Worm (Caenorhabditis elegans): ENCODE results near the gene gstk-2.

gstk-2 gene

ce11 chrIV:7227072-7227471 lies 15.0 kb downstream of the gstk-2 start, which contains the start of gene R13A1.10:
Gene R13A1.10, minus strand, starts transcription at chrIV:7227172.
- TF ChIP-seq pqm-1 (tag; optimal IDR thresholded peaks at IDR 0.05) (no peak), zag-1 (tag; optimal IDR thresholded peaks at IDR 0.05) (no peak), ama-1 (optimal IDR thresholded peaks at IDR 0.05) (no peak), fkh-10 (GFP tag; optimal IDR thresholded peaks at IDR 0.05) (no peak), eor-1 (tag; optimal IDR thresholded peaks at IDR 0.05) (no peak), unc-62 (GFP tag; optimal IDR thresholded peaks at IDR 0.05) (no peak), skn-1 (tag; optimal IDR thresholded peaks at IDR 0.05) (no peak), elt-3 (tag; optimal IDR thresholded peaks at IDR 0.05) (no peak), nfya-1 (tag; optimal IDR thresholded peaks at IDR 0.05; ENCODE audit: insufficient read depth) (no peak), nhr-28 (tag; optimal IDR thresholded peaks at IDR 0.05) (no peak), elt-2 (tag; optimal IDR thresholded peaks at IDR 0.05) (no peak)

DNA sequence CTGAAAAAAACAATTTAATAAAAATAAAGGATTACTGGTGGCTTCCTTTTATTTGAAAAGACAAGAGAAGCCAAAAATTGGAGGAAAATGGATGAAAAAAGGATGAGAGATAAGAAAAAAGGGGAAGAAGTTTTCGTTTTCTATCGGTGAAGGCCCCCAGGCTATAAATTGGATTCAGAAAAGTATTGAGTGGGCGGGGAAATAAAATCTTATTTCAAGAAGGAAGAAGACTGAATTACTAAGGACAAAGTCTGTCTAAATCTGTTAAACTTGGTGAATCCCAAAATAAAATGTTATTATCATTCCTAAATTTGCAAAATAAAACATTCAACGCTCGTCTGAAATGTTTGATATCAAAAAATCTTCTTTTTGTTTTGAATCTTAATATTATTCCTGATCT lies 20.0 kb downstream of the gstk-2 start:
- TF ChIP-seq fkh-10 (GFP tag; optimal IDR thresholded peaks at IDR 0.05) (peak; percentile 18), nhr-23 (tag; optimal IDR thresholded peaks at IDR 0.05) (no peak)

DNA sequence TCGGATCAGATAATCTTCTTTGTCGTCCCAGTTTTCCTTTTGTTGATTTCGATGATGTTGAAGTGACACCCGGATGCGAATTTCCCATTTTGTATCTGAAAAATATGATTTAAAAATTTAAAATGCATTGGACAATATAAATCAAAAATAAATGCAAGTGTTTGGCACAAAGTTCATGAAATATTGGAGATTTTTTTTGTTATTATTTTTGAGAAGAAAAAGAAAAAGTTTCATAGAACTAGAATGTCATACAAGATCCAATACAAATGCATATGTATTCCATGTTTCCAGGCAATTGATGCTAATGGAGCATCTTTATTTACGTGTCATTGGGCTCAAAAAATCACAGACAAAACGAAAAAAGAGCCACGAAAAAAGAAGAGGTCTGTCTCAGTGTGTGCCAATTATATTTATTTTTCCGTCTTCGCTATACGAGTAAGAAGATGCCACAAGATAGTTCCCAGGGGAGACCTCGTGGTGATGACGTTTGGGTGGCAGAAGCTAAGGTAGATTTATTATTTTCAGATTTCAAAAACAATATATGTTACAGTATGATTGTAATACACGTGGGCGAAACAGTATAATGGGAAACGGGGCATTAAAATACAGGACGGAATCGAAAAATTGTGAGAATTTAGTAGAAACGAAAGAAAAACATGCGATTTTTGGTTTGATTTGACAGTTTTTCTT lies 22.5 kb downstream of the gstk-2 start, which contains the start of the genes glb-23 and R13A1.1:
Gene glb-23 (minus strand): TSS at position 101 of the 690 bp plus-strand sequence.
Gene R13A1.1 (plus strand): TSS at position 640 of the 690 bp plus-strand sequence.
- TF ChIP-seq lin-15B (tag; optimal IDR thresholded peaks at IDR 0.05): no peak
- TF ChIP-seq egl-5 (tag; optimal IDR thresholded peaks at IDR 0.05): no peak
- no peak for TF ChIP-seq mml-1 (tag; optimal IDR thresholded peaks at IDR 0.05)
- no peak for TF ChIP-seq elt-2 (tag; optimal IDR thresholded peaks at IDR 0.05)
- no peak for TF ChIP-seq nhr-11 (tag; optimal IDR thresholded peaks at IDR 0.05)
- TF ChIP-seq nhr-76 (tag; optimal IDR thresholded peaks at IDR 0.05): no peak
- TF ChIP-seq fos-1 (tag; optimal IDR thresholded peaks at IDR 0.05): no peak

ce11 chrIV:7216210-7216609 lies 25.9 kb downstream of the gstk-2 start:
- TF ChIP-seq unc-39 (tag; optimal IDR thresholded peaks at IDR 0.05): no peak
- TF ChIP-seq nhr-11 (tag; optimal IDR thresholded peaks at IDR 0.05): no peak
- TF ChIP-seq nhr-12 (tag; optimal IDR thresholded peaks at IDR 0.05): no peak
- no peak for TF ChIP-seq eor-1 (tag; optimal IDR thresholded peaks at IDR 0.05)
- no peak for TF ChIP-seq ceh-16 (tag; optimal IDR thresholded peaks at IDR 0.05)
- TF ChIP-seq unc-62 (GFP tag; optimal IDR thresholded peaks at IDR 0.05): no peak
- no peak for TF ChIP-seq lin-39 (tag; optimal IDR thresholded peaks at IDR 0.05)
- no peak for TF ChIP-seq fkh-10 (GFP tag; optimal IDR thresholded peaks at IDR 0.05)
- TF ChIP-seq zag-1 (tag; optimal IDR thresholded peaks at IDR 0.05): no peak
- no peak for TF ChIP-seq elt-3 (tag; optimal IDR thresholded peaks at IDR 0.05)
- no peak for TF ChIP-seq pqm-1 (tag; optimal IDR thresholded peaks at IDR 0.05)
- TF ChIP-seq mdl-1 (tag; optimal IDR thresholded peaks at IDR 0.05): no peak
- no peak for TF ChIP-seq ceh-82 (tag; optimal IDR thresholded peaks at IDR 0.05)
- TF ChIP-seq egl-5 (tag; optimal IDR thresholded peaks at IDR 0.05): no peak
- no peak for TF ChIP-seq nhr-237 (tag; optimal IDR thresholded peaks at IDR 0.05)
- no peak for TF ChIP-seq ceh-9 (tag; optimal IDR thresholded peaks at IDR 0.05)
- no peak for TF ChIP-seq tbx-2 (tag; optimal IDR thresholded peaks at IDR 0.05)
- no peak for TF ChIP-seq hmg-11 (tag; optimal IDR thresholded peaks at IDR 0.05)

DNA sequence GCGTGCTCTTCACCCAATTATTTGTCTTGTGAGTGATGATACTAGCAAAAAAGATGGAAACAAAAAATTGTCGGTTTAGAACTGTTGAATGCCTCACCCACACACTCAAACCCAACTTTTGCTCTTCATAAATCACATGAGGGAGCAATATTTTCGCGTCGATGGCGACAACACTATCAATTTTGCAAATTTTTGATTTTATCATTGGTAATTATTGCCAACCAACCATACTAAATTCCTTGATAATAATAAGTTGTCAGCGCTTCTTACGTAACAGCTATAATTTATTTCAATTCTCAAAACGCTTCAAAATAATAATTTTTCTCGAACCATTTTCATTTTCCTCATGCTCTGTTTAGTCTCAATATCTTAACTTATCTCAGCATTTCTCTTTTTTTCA lies 29.3 kb downstream of the gstk-2 start:
- TF ChIP-seq pqm-1 (tag; optimal IDR thresholded peaks at IDR 0.05) (peak; percentile 27), fos-1 (tag; optimal IDR thresholded peaks at IDR 0.05) (no peak), aly-2 (tag; optimal IDR thresholded peaks at IDR 0.05) (no peak), ZK546.5 (tag; optimal IDR thresholded peaks at IDR 0.05) (no peak), elt-2 (tag; optimal IDR thresholded peaks at IDR 0.05) (peak; percentile 62), nhr-28 (tag; optimal IDR thresholded peaks at IDR 0.05) (no peak)

ce11 chrIV:7211313-7211712 lies 30.8 kb downstream of the gstk-2 start:
- TF ChIP-seq aly-2 (tag; optimal IDR thresholded peaks at IDR 0.05): no peak
- no peak for TF ChIP-seq nhr-76 (tag; optimal IDR thresholded peaks at IDR 0.05)
- TF ChIP-seq nhr-43 (tag; optimal IDR thresholded peaks at IDR 0.05; ENCODE audit: poor library complexity, severe bottlenecking): no peak
- no peak for TF ChIP-seq unc-62 (GFP tag; optimal IDR thresholded peaks at IDR 0.05)
- no peak for TF ChIP-seq lin-39 (tag; optimal IDR thresholded peaks at IDR 0.05)
- TF ChIP-seq ceh-28 (tag; optimal IDR thresholded peaks at IDR 0.05): no peak
- no peak for TF ChIP-seq snpc-4 (tag; optimal IDR thresholded peaks at IDR 0.05)
- TF ChIP-seq lin-15B (tag; optimal IDR thresholded peaks at IDR 0.05): no peak
- no peak for TF ChIP-seq fos-1 (tag; optimal IDR thresholded peaks at IDR 0.05)
- TF ChIP-seq jun-1 (tag; optimal IDR thresholded peaks at IDR 0.05): no peak
- no peak for TF ChIP-seq elt-2 (tag; optimal IDR thresholded peaks at IDR 0.05)
- no peak for TF ChIP-seq nhr-237 (tag; optimal IDR thresholded peaks at IDR 0.05)
- no peak for TF ChIP-seq nhr-11 (tag; optimal IDR thresholded peaks at IDR 0.05)
- TF ChIP-seq R02D3.7 (tag; optimal IDR thresholded peaks at IDR 0.05): no peak
- no peak for TF ChIP-seq nhr-28 (tag; optimal IDR thresholded peaks at IDR 0.05)
- no peak for TF ChIP-seq skn-1 (tag; optimal IDR thresholded peaks at IDR 0.05)
- TF ChIP-seq eor-1 (tag; optimal IDR thresholded peaks at IDR 0.05): no peak
- TF ChIP-seq fkh-10 (GFP tag; optimal IDR thresholded peaks at IDR 0.05): no peak
